Worm (Caenorhabditis elegans): ENCODE data around the gene Y97E10AL.1.

DNA sequence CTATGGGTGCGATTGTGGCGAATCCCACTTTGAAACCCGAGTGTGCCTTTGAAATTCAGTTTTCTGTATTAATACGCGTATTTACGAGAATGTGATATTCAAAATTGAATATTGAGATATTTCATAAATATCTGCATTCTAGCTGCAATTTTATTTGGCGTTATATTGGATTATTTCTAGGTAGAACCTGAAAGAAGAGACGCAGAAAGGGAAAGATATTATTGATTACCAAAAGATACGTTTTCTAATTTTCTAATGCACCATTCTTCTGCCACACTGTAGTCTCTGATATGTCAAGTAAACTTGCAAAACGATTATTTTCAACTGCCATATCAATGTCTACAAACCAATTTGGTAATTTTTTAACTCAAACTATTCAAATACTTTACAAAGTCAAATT, 36.1 kb downstream of the Y97E10AL.1 start, which contains the start of gene ech-3:
- no peak for TF ChIP-seq nhr-11 (tag; optimal IDR thresholded peaks at IDR 0.05)
- TF ChIP-seq aly-2 (tag; optimal IDR thresholded peaks at IDR 0.05) = no peak
- no peak for TF ChIP-seq lin-15B (tag; optimal IDR thresholded peaks at IDR 0.05)
- TF ChIP-seq dpl-1 (GFP tag; optimal IDR thresholded peaks at IDR 0.05) = no peak
- no peak for TF ChIP-seq nhr-77 (tag; optimal IDR thresholded peaks at IDR 0.05)
- no peak for TF ChIP-seq pqm-1 (tag; optimal IDR thresholded peaks at IDR 0.05)
- TF ChIP-seq lin-35 (GFP tag; optimal IDR thresholded peaks at IDR 0.05) = peak in 1 of 2 experiments; percentile 30
- no peak for TF ChIP-seq nhr-76 (tag; optimal IDR thresholded peaks at IDR 0.05)
- TF ChIP-seq grh-1 (GFP tag; IDR thresholded peaks at IDR 0.05) = no peak
- no peak for TF ChIP-seq unc-62 (GFP tag; optimal IDR thresholded peaks at IDR 0.05)
- TF ChIP-seq zag-1 (tag; optimal IDR thresholded peaks at IDR 0.05) = no peak
- no peak for TF ChIP-seq nhr-28 (tag; optimal IDR thresholded peaks at IDR 0.05)
- no peak for TF ChIP-seq C34B4.2 (tag; optimal IDR thresholded peaks at IDR 0.05)
